Fruit fly (Drosophila melanogaster): ENCODE data around the gene CG15517.

CG15517 gene

dm6 chr3R:29861432-29862249 lies 42.0 kb downstream of the CG15517 start, which contains the start of the genes CG15514 and RpS8:
CG15514 (minus strand) TSS chr3R:29861494.
RpS8 (plus strand) TSS chr3R:29861582.
- peak; percentile 11 for TF ChIP-seq CG34406 (GFP tag; optimal IDR thresholded peaks at IDR 0.05)
- TF ChIP-seq Eip78C (GFP tag) = peak; percentile 79
- peak; percentile 28 for TF ChIP-seq CG31627 (GFP tag; optimal IDR thresholded peaks at IDR 0.05)
- peak; percentile 34; the same call in 1 of the 2 replicates for TF ChIP-seq CG15336 (GFP tag; IDR thresholded peaks at IDR 0.05)
- peak; percentile 100 for TF ChIP-seq achi (GFP tag; optimal IDR thresholded peaks at IDR 0.05)
- peak; percentile 6 for TF ChIP-seq Lpt (GFP tag; optimal IDR thresholded peaks at IDR 0.05)
- TF ChIP-seq salr (GFP tag; optimal IDR thresholded peaks at IDR 0.05) = peak in 1 of 2 experiments; percentile 17
- peak; percentile 50 for TF ChIP-seq Blimp-1 (GFP tag; optimal IDR thresholded peaks at IDR 0.05)
- no peak for TF ChIP-seq CG32006 (GFP tag; optimal IDR thresholded peaks at IDR 0.05)
- TF ChIP-seq CG16779 (tag; optimal IDR thresholded peaks at IDR 0.05) = no peak
- TF ChIP-seq CG3919 (GFP tag; optimal IDR thresholded peaks at IDR 0.05) = peak; percentile 23
- no peak for TF ChIP-seq CG10669 (GFP tag; optimal IDR thresholded peaks at IDR 0.05)
- no peak for TF ChIP-seq Hr38 (GFP tag; optimal IDR thresholded peaks at IDR 0.05)
- TF ChIP-seq Gug (GFP tag; IDR thresholded peaks at IDR 0.05) = peak; percentile 59
- no peak for TF ChIP-seq CG7368 (GFP tag; optimal IDR thresholded peaks at IDR 0.05)
- no peak for TF ChIP-seq svp (GFP tag)
- no peak for TF ChIP-seq Smox (GFP tag; optimal IDR thresholded peaks at IDR 0.05)
- no peak for TF ChIP-seq CG8319 (GFP tag; optimal IDR thresholded peaks at IDR 0.05)
- no peak for TF ChIP-seq CG6276 (GFP tag; optimal IDR thresholded peaks at IDR 0.05)
- peak; percentile 12 for TF ChIP-seq acj6 (GFP tag; optimal IDR thresholded peaks at IDR 0.05)
- TF ChIP-seq esn (GFP tag; optimal IDR thresholded peaks at IDR 0.05) = peak; percentile 50
- no peak for TF ChIP-seq net (GFP tag; optimal IDR thresholded peaks at IDR 0.05)
- no peak for TF ChIP-seq CG10631 (GFP tag; optimal IDR thresholded peaks at IDR 0.05)
- no peak for TF ChIP-seq fd85E (GFP tag; optimal IDR thresholded peaks at IDR 0.05)
- TF ChIP-seq CG8632 (GFP tag; optimal IDR thresholded peaks at IDR 0.05) = no peak
- TF ChIP-seq OdsH (GFP tag; optimal IDR thresholded peaks at IDR 0.05) = no peak
- TF ChIP-seq CG8119 (GFP tag; IDR thresholded peaks at IDR 0.05) = 0 out of 3 replicates have a peak, but pooled peaks have one; percentile 30
- TF ChIP-seq fkh (GFP tag; optimal IDR thresholded peaks at IDR 0.05) = peak; percentile 35
- TF ChIP-seq vri (GFP tag; optimal IDR thresholded peaks at IDR 0.05) = no peak
- TF ChIP-seq pdm3 (GFP tag; optimal IDR thresholded peaks at IDR 0.05) = no peak
- peak; percentile 14 for TF ChIP-seq Hr39 (GFP tag; optimal IDR thresholded peaks at IDR 0.05)
- no peak for TF ChIP-seq Hr4 (GFP tag; optimal IDR thresholded peaks at IDR 0.05)
- TF ChIP-seq Sox102F (GFP tag; optimal IDR thresholded peaks at IDR 0.05) = no peak
- peak; percentile 72 for TF ChIP-seq Ets96B (tag; optimal IDR thresholded peaks at IDR 0.05)
- peak; percentile 43 for TF ChIP-seq CG6792 (GFP tag; optimal IDR thresholded peaks at IDR 0.05)
- no peak for TF ChIP-seq CG11902 (GFP tag; optimal IDR thresholded peaks at IDR 0.05)
- TF ChIP-seq Sox15 (GFP tag; optimal IDR thresholded peaks at IDR 0.05) = no peak
- peak; percentile 47 for TF ChIP-seq CG3032 (tag; optimal IDR thresholded peaks at IDR 0.05)
- TF ChIP-seq lz (GFP tag; optimal IDR thresholded peaks at IDR 0.05) = peak; percentile 38
- peak; percentile 49 for TF ChIP-seq CG6854 (GFP tag; optimal IDR thresholded peaks at IDR 0.05)
- TF ChIP-seq cyc (GFP tag; optimal IDR thresholded peaks at IDR 0.05) = peak; percentile 11
- peak; percentile 12 to 42 for TF ChIP-seq ss (GFP tag; optimal IDR thresholded peaks at IDR 0.05)
- TF ChIP-seq CG1621 (tag; optimal IDR thresholded peaks at IDR 0.05) = peak; percentile 3
- peak; percentile 66 for TF ChIP-seq CG6163 (GFP tag; IDR thresholded peaks at IDR 0.05)
- TF ChIP-seq spab (GFP tag; optimal IDR thresholded peaks at IDR 0.05) = no peak
- no peak for TF ChIP-seq Eip93F (GFP tag; optimal IDR thresholded peaks at IDR 0.05)
- no peak for TF ChIP-seq dsx (GFP tag; optimal IDR thresholded peaks at IDR 0.05; ENCODE audit: poor library complexity, severe bottlenecking)
- TF ChIP-seq CG11762 (GFP tag; optimal IDR thresholded peaks at IDR 0.05; ENCODE audit: insufficient read depth) = peak; percentile 45
- TF ChIP-seq topi (GFP tag; optimal IDR thresholded peaks at IDR 0.05) = peak; percentile 20
- TF ChIP-seq Sox14 (GFP tag; optimal IDR thresholded peaks at IDR 0.05) = peak; percentile 10
